Fruit fly (Drosophila melanogaster): ENCODE data around the gene cno.

DNA sequence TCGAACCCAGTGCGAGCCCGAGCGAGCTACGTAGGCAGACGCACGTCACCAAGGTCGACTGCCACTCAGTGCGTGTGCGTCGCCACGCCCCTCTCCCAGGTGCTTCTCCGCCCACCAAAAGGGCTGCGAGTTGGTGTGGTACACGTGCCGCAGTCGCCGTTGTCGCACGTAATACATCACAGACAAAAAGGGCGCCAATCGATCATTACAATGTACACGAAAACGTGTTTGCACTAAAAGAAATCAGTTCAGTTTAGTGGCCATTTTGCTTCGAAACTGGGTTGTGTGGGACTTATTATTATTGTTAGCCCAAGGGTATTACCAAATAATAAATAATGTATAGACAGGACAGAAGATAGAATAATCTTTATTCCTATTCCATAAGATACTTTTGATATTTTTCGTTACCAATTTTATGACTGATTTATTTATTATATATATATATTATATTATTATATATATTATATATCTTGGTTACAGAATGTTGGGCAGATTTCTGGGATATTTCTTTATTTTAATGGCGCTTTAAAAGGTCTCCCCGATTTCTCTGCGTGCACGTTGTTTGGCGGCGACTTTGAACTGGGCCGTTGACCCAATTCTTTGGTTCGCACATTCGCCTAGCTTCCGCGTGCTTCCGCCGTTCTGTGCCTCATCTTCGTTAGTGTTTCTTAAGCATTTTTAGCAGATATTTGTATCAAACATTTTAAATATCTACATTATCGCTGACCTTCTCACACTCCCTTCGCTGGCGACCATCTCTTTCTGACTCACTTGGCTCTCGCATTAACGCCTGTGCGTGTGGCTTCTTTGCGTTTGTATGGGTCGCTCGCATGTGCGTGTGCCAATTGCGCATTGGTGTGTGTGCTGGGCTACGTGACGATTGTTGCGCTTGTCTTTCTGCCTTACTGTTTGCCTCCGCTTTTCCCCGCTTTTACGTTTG, 46.3 kb upstream of the cno start:
- TF ChIP-seq Blimp-1 (GFP tag; optimal IDR thresholded peaks at IDR 0.05), result peak; percentile 25
- TF ChIP-seq CG11762 (GFP tag; optimal IDR thresholded peaks at IDR 0.05; ENCODE audit: insufficient read depth), result peak; percentile 37
- TF ChIP-seq CG6808 (GFP tag; optimal IDR thresholded peaks at IDR 0.05), result peak; percentile 82
- no peak for TF ChIP-seq Hr38 (GFP tag; optimal IDR thresholded peaks at IDR 0.05)
